Worm (Caenorhabditis elegans): ENCODE measurements around the gene R02F2.10.

DNA sequence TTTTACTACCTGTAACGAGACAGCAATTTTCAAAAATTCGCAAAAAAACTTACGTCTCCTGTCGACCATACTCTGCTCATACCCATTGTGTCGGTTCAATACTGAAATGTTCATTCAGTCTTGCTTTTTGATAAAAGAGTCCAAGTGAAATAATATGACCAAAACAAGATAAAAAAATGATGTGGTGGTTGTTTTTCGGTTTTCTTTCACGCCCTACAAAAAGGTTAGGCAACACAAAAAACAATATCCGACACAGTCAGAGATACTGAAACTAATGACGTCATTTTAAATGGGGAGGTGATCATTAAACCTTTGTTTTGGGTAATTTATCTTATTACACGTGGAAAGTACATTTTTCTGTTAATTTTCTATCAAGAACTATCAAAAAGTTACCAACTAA, 17.1 kb downstream of the R02F2.10 start, which contains the start of gene R02F2.8:
- TF ChIP-seq hlh-12 (tag; optimal IDR thresholded peaks at IDR 0.05) (no peak), snpc-4 (GFP tag; optimal IDR thresholded peaks at IDR 0.05) (no peak), snpc-4 (tag; optimal IDR thresholded peaks at IDR 0.05) (no peak), lag-1 (GFP tag; IDR thresholded peaks at IDR 0.05) (no peak), pha-4 (tag; optimal IDR thresholded peaks at IDR 0.05) (no peak), cebp-2 (GFP tag; IDR thresholded peaks at IDR 0.05) (no peak), unc-62 (GFP tag; optimal IDR thresholded peaks at IDR 0.05) (no peak), chd-7 (tag; optimal IDR thresholded peaks at IDR 0.05) (no peak), unc-130 (GFP tag; optimal IDR thresholded peaks at IDR 0.05) (no peak), gei-17 (GFP tag; optimal IDR thresholded peaks at IDR 0.05) (no peak), lin-26 (GFP tag; IDR thresholded peaks at IDR 0.05) (no peak), ceh-40 (GFP tag; IDR thresholded peaks at IDR 0.05) (no peak)

Data from whole organism, young adult.